Worm (Caenorhabditis elegans) whole organism, L1 larva: ENCODE measurements around the gene F41E6.17.

Source experiments
- ceh-88 ChIP-seq: fragments of 200-800 bp; sonication (Bioruptor generic); IDR thresholded peaks from 2 replicates; pipeline ENCODE4 v1.3.6; 2022; ENCODE audit warnings: missing genetic modification characterization, missing compliant biosample characterization
- snpc-4 ChIP-seq: fragments of 150-350 bp; optimal IDR thresholded peaks from 2 replicates; lab custom pipeline; 2014; ENCODE audit warnings: missing biosample characterization, missing genetic modification characterization

ce11 chrV:8665765-8666164, 41.9 kb downstream of the F41E6.17 start, which contains the start of gene ZC190.4:
- TF ChIP-seq ceh-88 (no peak), snpc-4 (no peak)
